Worm (Caenorhabditis elegans) whole organism, L1 larva: Measurements from ENCODE around the gene T25B2.1.
A peak's percentile ranks its signal among the peaks of the same experiment; 100 is the strongest.

Source experiments
- C16A3.4 ChIP-seq: fragments of 150-350 bp; optimal IDR thresholded peaks from 2 replicates; lab custom pipeline; 2014; ENCODE audit warnings: missing biosample characterization, missing genetic modification characterization
- aha-1 ChIP-seq: fragments of 150-350 bp; optimal IDR thresholded peaks from 2 replicates; lab custom pipeline; 2014; ENCODE audit warnings: missing biosample characterization, missing genetic modification characterization
- ama-1 ChIP-seq: fragments of 150-350 bp; optimal IDR thresholded peaks from 2 replicates; lab custom pipeline; 2014
- blmp-1 ChIP-seq: fragments of 150-350 bp; optimal IDR thresholded peaks from 2 replicates; lab custom pipeline; 2014; ENCODE audit warnings: missing biosample characterization, missing genetic modification characterization
- ceh-8 ChIP-seq: fragments of 200-800 bp; sonication (Bioruptor generic); optimal IDR thresholded peaks from 2 replicates; lab custom pipeline; 2018; ENCODE audit warnings: mild to moderate bottlenecking, missing genetic modification characterization, moderate library complexity, missing compliant biosample characterization
- ceh-90 ChIP-seq: sonication (generic microtip); optimal IDR thresholded peaks from 2 replicates; lab custom pipeline; 2016; ENCODE audit warnings: missing genetic modification characterization, missing compliant biosample characterization
- efl-1 ChIP-seq, 4 experiments: fragments of 150-350 bp; optimal IDR thresholded peaks in 3 of 4; peaks in 1 of 4; 1 replicate in 1 of 4; 2 replicates in 3 of 4; lab custom pipeline; 2014; ENCODE audit warnings: missing biosample characterization in 2 of 4, missing genetic modification characterization in 2 of 4, missing genetic modification reagents in 2 of 4
- elt-2 ChIP-seq: sonication (generic microtip); optimal IDR thresholded peaks from 2 replicates; lab custom pipeline; 2016; ENCODE audit warnings: missing genetic modification characterization, mild to moderate bottlenecking, inconsistent platforms, missing compliant biosample characterization, missing genetic modification reagents
- ets-5 ChIP-seq: fragments of 200-800 bp; sonication (Bioruptor generic); IDR thresholded peaks from 2 replicates; pipeline ENCODE4 v1.3.6; 2022; ENCODE audit warnings: missing genetic modification characterization, missing compliant biosample characterization
- fkh-10 ChIP-seq: sonication (generic microtip); optimal IDR thresholded peaks from 2 replicates; lab custom pipeline; 2017; ENCODE audit warnings: missing biosample characterization, missing genetic modification reagents, missing genetic modification characterization
- fos-1 ChIP-seq: fragments of 150-350 bp; optimal IDR thresholded peaks from 2 replicates; lab custom pipeline; 2014; ENCODE audit warnings: missing biosample characterization, missing genetic modification characterization
- grh-1 ChIP-seq: fragments of 200-800 bp; sonication (Bioruptor generic); IDR thresholded peaks from 2 replicates; pipeline ENCODE4 v1.3.6; 2022; ENCODE audit warnings: missing genetic modification reagents, missing genetic modification characterization, missing compliant biosample characterization
- hpl-2 ChIP-seq: fragments of 150-350 bp; optimal IDR thresholded peaks from 2 replicates; lab custom pipeline; 2014; ENCODE audit warnings: missing biosample characterization, missing genetic modification reagents, missing genetic modification characterization
- jun-1 ChIP-seq: fragments of 150-350 bp; optimal IDR thresholded peaks from 2 replicates; lab custom pipeline; 2014; ENCODE audit warnings: missing biosample characterization, missing genetic modification reagents, missing genetic modification characterization
- lin-13 ChIP-seq: fragments of 150-350 bp; optimal IDR thresholded peaks from 2 replicates; lab custom pipeline; 2014; ENCODE audit warnings: missing biosample characterization, missing genetic modification reagents, missing genetic modification characterization
- lin-14 ChIP-seq: fragments of 200-800 bp; sonication (Bioruptor generic); optimal IDR thresholded peaks from 2 replicates; lab custom pipeline; 2018; ENCODE audit warnings: mild to moderate bottlenecking, missing genetic modification characterization, moderate library complexity, missing compliant biosample characterization
- lin-35 ChIP-seq, 2 experiments: fragments of 150-350 bp; optimal IDR thresholded peaks; 2 replicates each; lab custom pipeline; 2014; ENCODE audit warnings: missing biosample characterization in 2 of 2, missing genetic modification characterization in 2 of 2, missing genetic modification reagents in 2 of 2
- mab-9 ChIP-seq: fragments of 200-800 bp; sonication (Bioruptor generic); IDR thresholded peaks from 2 replicates; pipeline ENCODE4 v1.3.6; 2022; ENCODE audit warnings: missing genetic modification reagents, missing genetic modification characterization, missing compliant biosample characterization
- mef-2 ChIP-seq: fragments of 150-350 bp; optimal IDR thresholded peaks from 2 replicates; lab custom pipeline; 2014; ENCODE audit warnings: missing biosample characterization, missing genetic modification characterization
- nhr-12 ChIP-seq: sonication (generic microtip); optimal IDR thresholded peaks from 2 replicates; lab custom pipeline; 2017; ENCODE audit warnings: missing biosample characterization, missing genetic modification characterization
- nhr-20 ChIP-seq: sonication (generic microtip); optimal IDR thresholded peaks from 2 replicates; lab custom pipeline; 2016; ENCODE audit warnings: mild to moderate bottlenecking, missing genetic modification characterization, missing compliant biosample characterization
- nhr-47 ChIP-seq: sonication (generic microtip); optimal IDR thresholded peaks from 2 replicates; lab custom pipeline; 2016; ENCODE audit warnings: mild to moderate bottlenecking, missing genetic modification characterization, moderate library complexity, missing compliant biosample characterization
- nhr-71 ChIP-seq: sonication (generic microtip); optimal IDR thresholded peaks from 2 replicates; lab custom pipeline; 2016; ENCODE audit warnings: mild to moderate bottlenecking, missing genetic modification characterization, moderate library complexity, missing compliant biosample characterization
- nhr-77 ChIP-seq: fragments of 150-350 bp; optimal IDR thresholded peaks from 2 replicates; lab custom pipeline; 2014; ENCODE audit warnings: missing biosample characterization, missing genetic modification characterization
- pqm-1 ChIP-seq: sonication (generic microtip); optimal IDR thresholded peaks from 3 replicates; lab custom pipeline; 2017; ENCODE audit warnings: missing biosample characterization, missing genetic modification characterization
- rnt-1 ChIP-seq: sonication (generic microtip); optimal IDR thresholded peaks from 2 replicates; lab custom pipeline; 2016; ENCODE audit warnings: mild to moderate bottlenecking, missing genetic modification characterization, moderate library complexity, missing compliant biosample characterization
- skn-1 ChIP-seq: fragments of 150-350 bp; optimal IDR thresholded peaks from 2 replicates; lab custom pipeline; 2014; ENCODE audit warnings: missing biosample characterization, missing genetic modification characterization
- sup-37 ChIP-seq: fragments of 200-800 bp; sonication (Bioruptor generic); optimal IDR thresholded peaks from 2 replicates; lab custom pipeline; 2018; ENCODE audit warnings: mild to moderate bottlenecking, missing genetic modification characterization, missing compliant biosample characterization
- tbx-2 ChIP-seq: sonication (generic microtip); optimal IDR thresholded peaks from 2 replicates; lab custom pipeline; 2016; ENCODE audit warnings: missing genetic modification characterization, missing compliant biosample characterization
- unc-62 ChIP-seq: fragments of 150-350 bp; optimal IDR thresholded peaks from 2 replicates; lab custom pipeline; 2014; ENCODE audit warnings: missing biosample characterization, missing genetic modification reagents, missing genetic modification characterization
- vab-15 ChIP-seq: sonication (generic microtip); optimal IDR thresholded peaks from 2 replicates; lab custom pipeline; 2017; ENCODE audit warnings: missing genotype, mild to moderate bottlenecking, missing genetic modification characterization, missing compliant biosample characterization
- xbp-1 ChIP-seq: sonication (generic microtip); optimal IDR thresholded peaks from 2 replicates; lab custom pipeline; 2016; ENCODE audit warnings: missing genetic modification characterization, missing compliant biosample characterization
- zag-1 ChIP-seq: fragments of 150-350 bp; optimal IDR thresholded peaks from 2 replicates; lab custom pipeline; 2014; ENCODE audit warnings: missing biosample characterization, missing genetic modification characterization
- ztf-4 ChIP-seq: fragments of 150-350 bp; optimal IDR thresholded peaks from 2 replicates; lab custom pipeline; 2014; ENCODE audit warnings: missing biosample characterization, missing genetic modification characterization

T25B2.1 gene

DNA sequence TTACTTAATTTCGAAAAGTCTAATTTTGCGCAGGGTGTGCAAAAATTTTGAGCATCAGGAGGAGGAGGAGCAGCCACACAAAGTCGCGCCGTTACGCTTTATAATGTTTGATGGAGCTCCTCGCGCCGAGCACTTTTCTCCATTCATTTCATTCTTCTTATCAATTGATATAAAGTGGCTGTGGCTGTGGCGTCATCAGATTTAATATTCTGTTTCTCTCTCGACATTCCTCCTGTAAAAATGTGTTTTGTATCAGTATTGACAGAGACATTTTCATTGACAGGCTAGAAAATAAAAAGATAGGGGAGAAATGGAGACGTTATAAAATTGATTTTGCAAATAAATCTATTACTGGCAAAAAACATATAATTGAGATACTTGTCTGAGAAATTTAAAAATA is 44.5 kb upstream of the T25B2.1 start:
- peak; percentile 15 for TF ChIP-seq nhr-71 (tag; lab: Kevin White, UChicago)
- no peak for TF ChIP-seq aha-1 (tag; lab: Kevin White, UChicago)
- no peak for TF ChIP-seq efl-1 (optimal IDR thresholded peaks at IDR 0.05; lab: Kevin White, UChicago)
- TF ChIP-seq efl-1 (GFP tag; optimal IDR thresholded peaks at IDR 0.05 in 1 of 2; lab: Kevin White, UChicago) = peak in 1 of 2 experiments; percentile 27
- TF ChIP-seq lin-14 (GFP tag; lab: Kevin White, UChicago) = peak; percentile 2
- peak; percentile 1 for TF ChIP-seq nhr-20 (tag; lab: Kevin White, UChicago)
- peak; percentile 42 for TF ChIP-seq nhr-77 (tag; lab: Kevin White, UChicago)
- peak; percentile 53 for TF ChIP-seq elt-2
- peak in 1 of 2 experiments; percentile 19 for TF ChIP-seq lin-35 (GFP tag; optimal IDR thresholded peaks at IDR 0.05; lab: Kevin White, UChicago)
- no peak for TF ChIP-seq hpl-2 (GFP tag; lab: Kevin White, UChicago)
- no peak for TF ChIP-seq jun-1 (tag; lab: Kevin White, UChicago)
- TF ChIP-seq, all 84 proteins: peak for 7

DNA sequence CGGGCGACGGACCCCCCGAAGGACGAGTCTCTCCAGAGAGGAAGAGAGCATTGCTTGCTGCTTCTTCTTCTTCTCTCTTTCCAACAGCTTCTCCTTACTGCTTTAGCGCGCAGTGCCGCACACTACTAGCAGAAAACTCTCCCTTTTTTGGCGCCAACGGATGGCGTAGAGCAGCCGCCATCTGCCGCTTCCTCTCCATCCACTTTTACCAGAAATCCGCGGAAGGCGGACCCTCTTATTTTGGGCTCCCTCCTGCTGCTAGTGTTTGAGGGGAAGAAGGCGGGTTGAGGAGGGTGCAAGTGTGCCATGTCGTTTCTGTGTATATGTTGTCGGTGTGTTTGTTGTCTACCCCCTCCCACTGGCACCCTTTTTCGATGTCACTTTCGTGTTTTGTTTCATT is 39.3 kb upstream of the T25B2.1 start:
- TF ChIP-seq lin-14 (GFP tag; lab: Kevin White, UChicago) = peak; percentile 67
- 0 out of 2 replicates have a peak, but pooled peaks have one; percentile 26 for TF ChIP-seq mab-9
- peak; percentile 33 for TF ChIP-seq fkh-10 (GFP tag; lab: Kevin White, UChicago)
- no peak for TF ChIP-seq jun-1 (tag; lab: Kevin White, UChicago)
- TF ChIP-seq nhr-71 (tag; lab: Kevin White, UChicago) = peak; percentile 13
- TF ChIP-seq xbp-1 = peak; percentile 6
- no peak for TF ChIP-seq aha-1 (tag; lab: Kevin White, UChicago)
- TF ChIP-seq ets-5 (GFP tag; lab: Robert Waterston, UW) = no peak
- TF ChIP-seq, all 84 proteins: peak for 5

- no peak for TF ChIP-seq unc-62
- no peak for TF ChIP-seq xbp-1
- no peak for TF ChIP-seq nhr-12 (tag; lab: Kevin White, UChicago)
- no peak for TF ChIP-seq tbx-2 (tag; lab: Kevin White, UChicago)
- no peak for TF ChIP-seq blmp-1
- no peak for TF ChIP-seq lin-13 (GFP tag; lab: Kevin White, UChicago)
- TF ChIP-seq sup-37 = no peak
- TF ChIP-seq ceh-8 (GFP tag; lab: Kevin White, UChicago) = no peak
- no peak for TF ChIP-seq nhr-47 (tag; lab: Kevin White, UChicago)
- no peak for TF ChIP-seq grh-1
- no peak for TF ChIP-seq pqm-1 (tag; lab: Kevin White, UChicago)
- TF ChIP-seq fkh-10 (GFP tag; lab: Kevin White, UChicago) = no peak
- TF ChIP-seq zag-1 (tag; lab: Kevin White, UChicago) = no peak
Observed at ce11 chrX:6138243-6138642, 35.5 kb upstream of the T25B2.1 start, which contains the start of gene Y72A10A.1. TSS of gene Y72A10A.1 (minus strand) at chrX:6138343.

- TF ChIP-seq skn-1 (tag; lab: Kevin White, UChicago) (no peak), ama-1 (lab: Kevin White, UChicago) (no peak), ceh-90 (tag; lab: Kevin White, UChicago) (no peak), lin-14 (GFP tag; lab: Kevin White, UChicago) (peak; percentile 32), rnt-1 (tag; lab: Kevin White, UChicago) (peak; percentile 21)
- TF ChIP-seq, all 84 proteins: peak for 2
Observed at ce11 chrX:6145921-6146320, 27.8 kb upstream of the T25B2.1 start.

DNA sequence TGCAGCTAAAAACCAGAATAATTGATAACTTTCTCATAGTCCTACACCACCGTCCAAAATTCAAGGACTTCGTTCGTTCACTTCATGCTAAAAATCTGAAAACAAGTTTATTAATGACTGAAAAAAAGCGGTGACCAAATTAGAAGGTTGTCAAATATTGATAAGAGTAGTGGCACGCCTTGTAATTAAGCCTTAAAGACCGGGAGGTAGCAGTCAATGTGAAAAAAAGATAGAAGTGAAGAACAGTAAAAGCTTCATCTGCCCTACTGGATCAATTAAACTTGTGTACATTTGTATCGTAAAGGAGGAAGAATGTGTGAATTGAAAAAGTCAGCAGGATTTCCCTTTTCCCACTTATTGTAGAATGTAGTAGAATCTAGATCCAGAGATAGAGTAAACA is 23.3 kb upstream of the T25B2.1 start, which contains the start of gene tag-275:
Gene tag-275 (minus strand): TSS at position 101 of the 400 bp plus-strand sequence.
- TF ChIP-seq aha-1 (tag; lab: Kevin White, UChicago) (no peak), fkh-10 (GFP tag; lab: Kevin White, UChicago) (no peak), vab-15 (no peak), ztf-4 (tag; lab: Kevin White, UChicago) (no peak), C16A3.4 (tag; lab: Kevin White, UChicago) (no peak), nhr-71 (tag; lab: Kevin White, UChicago) (no peak), fos-1 (no peak), mef-2 (tag; lab: Kevin White, UChicago) (no peak)
